Fruit fly (Drosophila melanogaster) whole organism, pupa: ENCODE results near the gene CG11350.
A peak's percentile ranks its signal among the peaks of the same experiment; 100 is the strongest.

Source experiments
- CG10348 ChIP-seq: fragments of 200-800 bp; sonication (Bioruptor generic); IDR thresholded peaks from 2 replicates; pipeline ENCODE4 v1.3.6; 2022; ENCODE audit warnings: missing biosample characterization, missing genetic modification characterization
- CG12605 ChIP-seq: fragments of 200-800 bp; sonication (Bioruptor generic); IDR thresholded peaks from 2 replicates; pipeline ENCODE4 v1.3.6; 2022; ENCODE audit warnings: missing biosample characterization, missing genetic modification characterization
- CG13204 ChIP-seq: fragments of 200-800 bp; sonication (Bioruptor generic); optimal IDR thresholded peaks from 2 replicates; lab custom pipeline; 2018; ENCODE audit warnings: missing biosample characterization, mild to moderate bottlenecking, missing genetic modification characterization, moderate library complexity
- CG14655 ChIP-seq: fragments of 200-800 bp; sonication (Bioruptor generic); optimal IDR thresholded peaks from 3 replicates; lab custom pipeline; 2017; ENCODE audit warnings: mild to moderate bottlenecking, missing biosample characterization, missing genetic modification reagents, missing genetic modification characterization
- CG15710 ChIP-seq: fragments of 200-800 bp; sonication (Bioruptor generic); optimal IDR thresholded peaks from 2 replicates; lab custom pipeline; 2018; ENCODE audit warnings: missing biosample characterization, mild to moderate bottlenecking, missing genetic modification characterization, moderate library complexity
- CG17806 ChIP-seq: fragments of 200-800 bp; sonication (Bioruptor generic); optimal IDR thresholded peaks from 2 replicates; lab custom pipeline; 2018; ENCODE audit warnings: missing biosample characterization, mild to moderate bottlenecking, missing genetic modification characterization, moderate library complexity
- CG32121 ChIP-seq: fragments of 200-800 bp; sonication (Bioruptor generic); IDR thresholded peaks from 2 replicates; pipeline ENCODE4 v1.3.6; 2022; ENCODE audit warnings: missing biosample characterization, missing genetic modification characterization
- CG34367 ChIP-seq: fragments of 200-800 bp; sonication (Bioruptor generic); optimal IDR thresholded peaks from 2 replicates; lab custom pipeline; 2018; ENCODE audit warnings: missing biosample characterization, mild to moderate bottlenecking, missing genetic modification characterization
- CG4496 ChIP-seq: fragments of 200-800 bp; sonication (Bioruptor generic); IDR thresholded peaks from 3 replicates; pipeline ENCODE4 v1.3.6; 2022; ENCODE audit warnings: missing biosample characterization, missing genetic modification characterization
- CG8159 ChIP-seq: fragments of 200-800 bp; sonication (Bioruptor generic); optimal IDR thresholded peaks from 3 replicates; lab custom pipeline; 2018; ENCODE audit warnings: missing biosample characterization, mild to moderate bottlenecking, missing genetic modification characterization, moderate library complexity
- CG8301 ChIP-seq: fragments of 200-800 bp; sonication (Bioruptor generic); optimal IDR thresholded peaks from 2 replicates; lab custom pipeline; 2018; ENCODE audit warnings: missing biosample characterization, mild to moderate bottlenecking, missing genetic modification characterization
- CG9948 ChIP-seq: fragments of 200-800 bp; sonication (Bioruptor generic); optimal IDR thresholded peaks from 2 replicates; lab custom pipeline; 2018; ENCODE audit warnings: missing biosample characterization, mild to moderate bottlenecking, missing genetic modification characterization, moderate library complexity
- D1 ChIP-seq: fragments of 200-800 bp; sonication (Bioruptor generic); optimal IDR thresholded peaks from 2 replicates; lab custom pipeline; 2018; ENCODE audit warnings: missing biosample characterization, mild to moderate bottlenecking, missing genetic modification characterization, moderate library complexity
- EcR ChIP-seq: fragments of 200-800 bp; sonication (Bioruptor generic); optimal IDR thresholded peaks from 3 replicates; lab custom pipeline; 2019; ENCODE audit warnings: missing biosample characterization, missing genetic modification characterization, mild to moderate bottlenecking, moderate library complexity, missing genetic modification reagents
- Ets98B ChIP-seq: fragments of 200-800 bp; sonication (Bioruptor generic); IDR thresholded peaks from 2 replicates; pipeline ENCODE4 v1.3.6; 2022; ENCODE audit warnings: missing biosample characterization, missing genetic modification characterization
- Pif1A ChIP-seq: fragments of 200-800 bp; sonication (Bioruptor generic); optimal IDR thresholded peaks from 3 replicates; lab custom pipeline; 2016; ENCODE audit warnings: missing biosample characterization, missing genetic modification characterization
- Pif1B ChIP-seq: fragments of 200-800 bp; sonication (Bioruptor generic); optimal IDR thresholded peaks from 3 replicates; lab custom pipeline; 2016; ENCODE audit warnings: missing biosample characterization, missing genetic modification characterization
- Snoo ChIP-seq: fragments of 200-800 bp; sonication (Bioruptor generic); optimal IDR thresholded peaks from 3 replicates; lab custom pipeline; 2017; ENCODE audit warnings: missing biosample characterization, mild to moderate bottlenecking, missing genetic modification characterization, inconsistent platforms
- fd96Ca ChIP-seq: fragments of 200-800 bp; sonication (Bioruptor generic); IDR thresholded peaks from 3 replicates; pipeline ENCODE4 v1.3.6; 2022; ENCODE audit warnings: missing biosample characterization, missing genetic modification characterization
- gl ChIP-seq: fragments of 200-800 bp; sonication (Bioruptor generic); optimal IDR thresholded peaks from 2 replicates; lab custom pipeline; 2018; ENCODE audit warnings: missing biosample characterization, mild to moderate bottlenecking, missing genetic modification characterization
- rn ChIP-seq: fragments of 200-800 bp; sonication (Bioruptor generic); IDR thresholded peaks from 2 replicates; pipeline ENCODE4 v1.3.6; 2022; ENCODE audit warnings: missing biosample characterization, missing genetic modification characterization

CG11350 gene

dm6 chr3L:4516378-4516777 is 33.8 kb downstream of the CG11350 start:
- TF ChIP-seq CG13204 (GFP tag; lab: Kevin White, UChicago) (no peak), D1 (no peak), CG8159 (tag; lab: Kevin White, UChicago) (no peak), CG32121 (GFP tag; lab: Robert Waterston, UW) (no peak), CG14655 (GFP tag; lab: Kevin White, UChicago) (no peak), fd96Ca (peak; percentile 19; the same call in 1 of the 3 replicates), Ets98B (GFP tag; lab: Robert Waterston, UW) (peak; percentile 39), gl (no peak), CG4496 (GFP tag; lab: Robert Waterston, UW) (no peak), EcR (GFP tag; lab: Kevin White, UChicago) (no peak), CG17806 (tag; lab: Kevin White, UChicago) (no peak), CG15710 (no peak)

- 0 out of 3 replicates have a peak, but pooled peaks have one; percentile 39 for TF ChIP-seq CG4496 (GFP tag; lab: Robert Waterston, UW)
- TF ChIP-seq CG9948 (tag; lab: Kevin White, UChicago) = no peak
Observed at dm6 chr3L:4519417-4519931, 36.9 kb downstream of the CG11350 start.

DNA sequence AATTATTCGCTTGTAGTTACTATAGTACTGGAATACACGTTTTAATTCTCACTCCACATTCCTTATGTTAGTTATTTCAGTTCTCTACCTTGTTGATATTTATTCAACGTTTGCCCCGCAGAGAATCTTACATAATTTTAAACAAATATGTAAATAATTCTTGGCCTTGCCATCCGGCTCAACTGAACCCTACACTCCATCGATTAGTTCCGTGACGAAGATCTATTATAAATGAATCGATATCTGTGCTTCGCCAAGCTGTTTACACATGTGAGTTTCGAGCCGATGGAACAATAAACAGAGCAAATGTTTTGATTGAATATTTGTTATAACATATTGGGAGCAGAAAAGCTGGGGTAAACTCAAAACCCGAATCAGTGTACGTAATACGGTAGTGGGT is 39.2 kb downstream of the CG11350 start:
- no peak for TF ChIP-seq D1
- no peak for TF ChIP-seq Pif1A (GFP tag; lab: Kevin White, UChicago)
- TF ChIP-seq CG17806 (tag; lab: Kevin White, UChicago) = no peak
- TF ChIP-seq Pif1B = no peak
- TF ChIP-seq CG8301 (tag; lab: Kevin White, UChicago) = no peak
- TF ChIP-seq CG8159 (tag; lab: Kevin White, UChicago) = no peak
- no peak for TF ChIP-seq CG14655 (GFP tag; lab: Kevin White, UChicago)
- no peak for TF ChIP-seq CG10348 (GFP tag; lab: Robert Waterston, UW)
- no peak for TF ChIP-seq CG13204 (GFP tag; lab: Kevin White, UChicago)
- no peak for TF ChIP-seq gl
- TF ChIP-seq CG32121 (GFP tag; lab: Robert Waterston, UW) = no peak
- no peak for TF ChIP-seq CG12605 (GFP tag; lab: Robert Waterston, UW)
- no peak for TF ChIP-seq rn (GFP tag; lab: Robert Waterston, UW)
- no peak for TF ChIP-seq fd96Ca
- no peak for TF ChIP-seq CG15710
- TF ChIP-seq CG34367 (tag; lab: Kevin White, UChicago) = no peak
- TF ChIP-seq Snoo (tag; lab: Kevin White, UChicago) = no peak
- TF ChIP-seq CG9948 (tag; lab: Kevin White, UChicago) = no peak
- TF ChIP-seq Ets98B (GFP tag; lab: Robert Waterston, UW) = no peak
- TF ChIP-seq CG4496 (GFP tag; lab: Robert Waterston, UW) = no peak

DNA sequence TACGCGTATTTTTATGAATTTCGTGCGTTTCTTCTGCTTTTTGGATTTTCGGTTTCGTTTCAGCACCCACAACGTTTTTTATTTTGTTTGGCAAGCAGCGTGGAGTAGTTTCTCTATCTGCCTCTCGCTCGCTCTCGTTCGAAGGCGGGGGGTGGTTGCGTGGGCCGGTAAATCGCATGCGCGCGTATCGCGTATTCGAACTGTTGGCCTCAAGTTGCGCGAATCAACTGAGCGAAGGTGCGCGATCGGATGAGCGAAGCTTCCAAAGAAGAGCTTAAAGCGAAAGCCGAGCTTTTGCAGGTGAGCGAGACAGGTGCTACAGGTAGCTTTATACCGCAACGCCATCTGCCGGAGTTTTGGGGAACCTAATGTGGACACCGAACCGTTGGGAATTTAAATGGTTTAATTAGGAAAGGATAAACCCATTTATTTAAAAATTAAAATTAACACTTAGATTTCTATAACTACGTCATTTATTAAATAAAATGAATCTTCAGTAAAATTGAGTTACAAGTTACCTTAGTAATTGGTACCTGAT is 49.4 kb downstream of the CG11350 start, which contains the start of gene Tie:
Gene Tie (minus strand): TSS at position 205 of the 538 bp plus-strand sequence.
- TF ChIP-seq CG4496 (GFP tag; lab: Robert Waterston, UW) = peak; percentile 51; the same call in 2 of the 3 replicates
- TF ChIP-seq CG12605 (GFP tag; lab: Robert Waterston, UW) = peak; percentile 34; the same call in 1 of the 2 replicates
- TF ChIP-seq EcR (GFP tag; lab: Kevin White, UChicago) = peak; percentile 31
- TF ChIP-seq Ets98B (GFP tag; lab: Robert Waterston, UW) = peak; percentile 43; the same call in 1 of the 2 replicates
- TF ChIP-seq CG9948 (tag; lab: Kevin White, UChicago) = no peak

- TF ChIP-seq CG10348 (GFP tag; lab: Robert Waterston, UW) (no peak), CG9948 (tag; lab: Kevin White, UChicago) (no peak)
Observed at dm6 chr3L:4532841-4533619, 50.4 kb downstream of the CG11350 start, which contains the start of gene CG11353. Gene CG11353 (plus strand): TSS chr3L:4533170.

dm6 chr3L:4533941-4534340 is 51.3 kb downstream of the CG11350 start:
- TF ChIP-seq CG14655 (GFP tag; lab: Kevin White, UChicago) = no peak
- no peak for TF ChIP-seq CG17806 (tag; lab: Kevin White, UChicago)
- TF ChIP-seq rn (GFP tag; lab: Robert Waterston, UW) = no peak
- no peak for TF ChIP-seq CG8159 (tag; lab: Kevin White, UChicago)
- no peak for TF ChIP-seq Snoo (tag; lab: Kevin White, UChicago)
- no peak for TF ChIP-seq fd96Ca
- no peak for TF ChIP-seq Ets98B (GFP tag; lab: Robert Waterston, UW)
- no peak for TF ChIP-seq CG10348 (GFP tag; lab: Robert Waterston, UW)
- TF ChIP-seq CG15710 = no peak
- TF ChIP-seq, all 21 proteins: peak for 0
